Worm (Caenorhabditis elegans) whole organism, midembryonic: ENCODE results near the gene R09A8.2.

Source experiments
- T22C8.4 ChIP-seq: fragments of 200-800 bp; sonication (Bioruptor generic); IDR thresholded peaks from 2 replicates; pipeline ENCODE4 v1.3.6; 2022; ENCODE audit warnings: missing genetic modification characterization, missing compliant biosample characterization
- klf-2 ChIP-seq: fragments of 200-800 bp; sonication (Bioruptor generic); conservative IDR thresholded peaks from 2 replicates; pipeline ENCODE4 v1.3.6; 2022; ENCODE audit warnings: missing genetic modification reagents, missing genetic modification characterization, missing compliant biosample characterization
- med-1 ChIP-seq: sonication (generic microtip); optimal IDR thresholded peaks from 2 replicates; lab custom pipeline; 2017; ENCODE audit warnings: missing genetic modification characterization, mild to moderate bottlenecking, missing compliant biosample characterization, antibody characterized with exemption, missing genetic modification reagents; ENCODE audit not compliant: insufficient read depth

ce11 chrX:12663537-12663936 is 44.3 kb downstream of the R09A8.2 start, which contains the start of gene nlp-76:
- TF ChIP-seq klf-2 (GFP tag; lab: Robert Waterston, UW) = no peak
- TF ChIP-seq med-1 = no peak
- TF ChIP-seq T22C8.4 (GFP tag; lab: Robert Waterston, UW) = no peak
